Worm (Caenorhabditis elegans) whole organism, L4 larva: Measurements from ENCODE around the gene C44C10.12.

Source experiments
- F37D6.2 ChIP-seq: sonication (generic microtip); optimal IDR thresholded peaks from 2 replicates; lab custom pipeline; 2016; ENCODE audit warnings: mild to moderate bottlenecking, missing genetic modification characterization, missing compliant biosample characterization
- Y75B8A.6 ChIP-seq: fragments of 200-800 bp; sonication (Bioruptor generic); IDR thresholded peaks from 2 replicates; pipeline ENCODE4 v1.3.6; 2022; ENCODE audit warnings: missing genetic modification reagents, missing genetic modification characterization, missing compliant biosample characterization
- ZK337.2 ChIP-seq: fragments of 200-800 bp; sonication (Bioruptor generic); IDR thresholded peaks from 2 replicates; pipeline ENCODE4 v1.3.6; 2022; ENCODE audit warnings: missing genetic modification reagents, missing genetic modification characterization, missing compliant biosample characterization
- aha-1 ChIP-seq: fragments of 150-350 bp; peaks from one replicate; lab custom pipeline; 2014; ENCODE audit warnings: missing biosample characterization, missing genetic modification characterization
- aly-2 ChIP-seq: sonication (generic microtip); optimal IDR thresholded peaks from 2 replicates; lab custom pipeline; 2018; ENCODE audit warnings: missing biosample characterization, missing genetic modification characterization
- ama-1 ChIP-seq: fragments of 150-350 bp; optimal IDR thresholded peaks from 2 replicates; lab custom pipeline; 2014; ENCODE audit warnings: inconsistent platforms, mixed read lengths
- arid-1 ChIP-seq: fragments of 200-800 bp; sonication (Bioruptor generic); conservative IDR thresholded peaks from 2 replicates; pipeline ENCODE4 v1.3.6; 2022; ENCODE audit warnings: missing genetic modification reagents, missing genetic modification characterization, missing compliant biosample characterization
- attf-4 ChIP-seq: sonication (generic microtip); optimal IDR thresholded peaks from 3 replicates; lab custom pipeline; 2017; ENCODE audit warnings: missing biosample characterization, missing genetic modification characterization
- daf-16 ChIP-seq, 3 experiments: sonication (generic microtip); optimal IDR thresholded peaks; 2 replicates each; lab custom pipeline; 2016 to 2017; ENCODE audit warnings: missing genetic modification characterization in 3 of 3, missing genetic modification reagents in 3 of 3, mild to moderate bottlenecking in 2 of 3, missing compliant biosample characterization in 2 of 3, missing biosample characterization in 1 of 3, moderate library complexity in 1 of 3
- daf-8 ChIP-seq: fragments of 200-800 bp; sonication (Bioruptor generic); IDR thresholded peaks from 2 replicates; pipeline ENCODE4 v1.3.6; 2022; ENCODE audit warnings: missing genetic modification characterization, missing compliant biosample characterization
- dmd-6 ChIP-seq: fragments of 200-800 bp; sonication (Bioruptor generic); IDR thresholded peaks from 2 replicates; pipeline ENCODE4 v1.3.6; 2022; ENCODE audit warnings: missing genetic modification reagents, missing genetic modification characterization, missing compliant biosample characterization
- dmd-8 ChIP-seq: fragments of 200-800 bp; sonication (Bioruptor generic); IDR thresholded peaks from 2 replicates; pipeline ENCODE4 v1.3.6; 2022; ENCODE audit warnings: missing genetic modification characterization, missing compliant biosample characterization
- egl-27 ChIP-seq: sonication (generic microtip); optimal IDR thresholded peaks from 3 replicates; lab custom pipeline; 2017; ENCODE audit warnings: missing biosample characterization, missing genetic modification reagents, missing genetic modification characterization
- gei-8 ChIP-seq: fragments of 200-800 bp; sonication (Bioruptor generic); optimal IDR thresholded peaks from 2 replicates; lab custom pipeline; 2018; ENCODE audit warnings: mild to moderate bottlenecking, missing genetic modification characterization, missing compliant biosample characterization
- hlh-11 ChIP-seq: fragments of 200-800 bp; sonication (Bioruptor generic); optimal IDR thresholded peaks from 2 replicates; lab custom pipeline; 2018; ENCODE audit warnings: mild to moderate bottlenecking, missing genetic modification characterization, missing compliant biosample characterization
- hmg-1.1 ChIP-seq: fragments of 200-800 bp; sonication (Bioruptor generic); IDR thresholded peaks from 2 replicates; pipeline ENCODE4 v1.3.6; 2022; ENCODE audit warnings: missing genetic modification reagents, missing genetic modification characterization, missing compliant biosample characterization
- jun-1 ChIP-seq: fragments of 150-350 bp; optimal IDR thresholded peaks from 2 replicates; lab custom pipeline; 2014; ENCODE audit warnings: missing biosample characterization, missing genetic modification reagents, missing genetic modification characterization
- lin-1 ChIP-seq: fragments of 200-800 bp; sonication (Bioruptor generic); IDR thresholded peaks from 2 replicates; pipeline ENCODE4 v1.3.6; 2022; ENCODE audit warnings: missing genetic modification reagents, missing genetic modification characterization, missing compliant biosample characterization
- lin-15B ChIP-seq: fragments of 150-350 bp; sonication (generic microtip); optimal IDR thresholded peaks from 3 replicates; lab custom pipeline; 2014; ENCODE audit warnings: missing biosample characterization, missing genetic modification characterization
- madf-5 ChIP-seq, 2 experiments: fragments of 200-800 bp; sonication (Bioruptor generic); IDR thresholded peaks; 2 replicates each; pipeline ENCODE4 v1.3.6; 2022; ENCODE audit warnings: missing compliant biosample characterization in 2 of 2, missing genetic modification characterization in 2 of 2
- mdl-1 ChIP-seq, 2 experiments: fragments of 150-350 bp in 1 of 2; sonication (generic microtip) in 1 of 2; optimal IDR thresholded peaks; 2 replicates each; lab custom pipeline; 2014 to 2017; ENCODE audit warnings: missing biosample characterization in 2 of 2, missing genetic modification characterization in 2 of 2
- mes-2 ChIP-seq: sonication (generic microtip); optimal IDR thresholded peaks from 2 replicates; lab custom pipeline; 2016; ENCODE audit warnings: missing genotype, mild to moderate bottlenecking, missing genetic modification characterization, missing compliant biosample characterization; ENCODE audit not compliant: poor library complexity, severe bottlenecking
- mxl-3 ChIP-seq: fragments of 200-800 bp; sonication (Bioruptor generic); optimal IDR thresholded peaks from 2 replicates; lab custom pipeline; 2018; ENCODE audit warnings: mild to moderate bottlenecking, missing genetic modification characterization, missing compliant biosample characterization
- nhr-102 ChIP-seq: sonication (generic microtip); optimal IDR thresholded peaks from 2 replicates; lab custom pipeline; 2016; ENCODE audit warnings: mild to moderate bottlenecking, missing genetic modification characterization, moderate library complexity, missing compliant biosample characterization
- nhr-111 ChIP-seq: fragments of 200-800 bp; sonication (Bioruptor generic); optimal IDR thresholded peaks from 2 replicates; lab custom pipeline; 2018; ENCODE audit warnings: mild to moderate bottlenecking, missing genetic modification characterization, missing compliant biosample characterization
- nhr-25 ChIP-seq: sonication (generic microtip); optimal IDR thresholded peaks from 2 replicates; lab custom pipeline; 2017; ENCODE audit warnings: missing genetic modification characterization, mild to moderate bottlenecking, missing compliant biosample characterization, antibody characterized with exemption, moderate library complexity, borderline replicate concordance; ENCODE audit not compliant: insufficient read depth
- nhr-41 ChIP-seq: fragments of 200-800 bp; sonication (Bioruptor generic); IDR thresholded peaks from 2 replicates; pipeline ENCODE4 v1.3.6; 2022; ENCODE audit warnings: missing genetic modification reagents, missing genetic modification characterization, missing compliant biosample characterization
- nhr-48 ChIP-seq: sonication (generic microtip); optimal IDR thresholded peaks from 2 replicates; lab custom pipeline; 2016; ENCODE audit warnings: mild to moderate bottlenecking, missing genetic modification characterization, missing compliant biosample characterization
- nhr-76 ChIP-seq: fragments of 150-350 bp; optimal IDR thresholded peaks from 2 replicates; lab custom pipeline; 2014; ENCODE audit warnings: missing biosample characterization, missing genetic modification characterization
- nhr-77 ChIP-seq: fragments of 150-350 bp; optimal IDR thresholded peaks from 2 replicates; lab custom pipeline; 2014; ENCODE audit warnings: missing biosample characterization, missing genetic modification characterization
- php-3 ChIP-seq: fragments of 200-800 bp; sonication (Bioruptor generic); IDR thresholded peaks from 2 replicates; pipeline ENCODE4 v1.3.6; 2022; ENCODE audit warnings: missing genetic modification reagents, missing genetic modification characterization, missing compliant biosample characterization
- pqm-1 ChIP-seq: sonication (generic microtip); optimal IDR thresholded peaks from 2 replicates; lab custom pipeline; 2017; ENCODE audit warnings: missing biosample characterization, missing genetic modification characterization
- snpc-1.2 ChIP-seq: fragments of 200-800 bp; sonication (Bioruptor generic); IDR thresholded peaks from 2 replicates; pipeline ENCODE4 v1.3.6; 2022; ENCODE audit warnings: missing genetic modification reagents, missing genetic modification characterization, missing compliant biosample characterization
- spr-3 ChIP-seq: fragments of 200-800 bp; sonication (Bioruptor generic); optimal IDR thresholded peaks from 2 replicates; lab custom pipeline; 2018; ENCODE audit warnings: mild to moderate bottlenecking, missing genetic modification characterization, missing compliant biosample characterization
- tra-1 ChIP-seq: fragments of 200-800 bp; sonication (Bioruptor generic); IDR thresholded peaks from 2 replicates; pipeline ENCODE4 v1.3.6; 2022; ENCODE audit warnings: missing genetic modification reagents, missing genetic modification characterization, missing compliant biosample characterization
- unc-62 ChIP-seq, 3 experiments: fragments of 150-350 bp in 1 of 3; sonication (generic microtip); optimal IDR thresholded peaks in 2 of 3; peaks in 1 of 3; 1 replicate in 1 of 3; 2 replicates in 2 of 3; lab custom pipeline; 2014 to 2017; ENCODE audit warnings: missing biosample characterization in 3 of 3, missing genetic modification characterization in 3 of 3, missing genetic modification reagents in 3 of 3, missing genotype in 1 of 3
- zag-1 ChIP-seq: fragments of 150-350 bp; optimal IDR thresholded peaks from 2 replicates; lab custom pipeline; 2014; ENCODE audit warnings: missing biosample characterization, missing genetic modification characterization
- zfp-2 ChIP-seq: sonication (generic microtip); optimal IDR thresholded peaks from 2 replicates; lab custom pipeline; 2016; ENCODE audit warnings: mild to moderate bottlenecking, missing genetic modification characterization, missing compliant biosample characterization
- zip-11 ChIP-seq: fragments of 200-800 bp; sonication (Bioruptor generic); IDR thresholded peaks from 2 replicates; pipeline ENCODE4 v1.3.6; 2022; ENCODE audit warnings: missing genetic modification characterization, missing compliant biosample characterization
- ztf-11 ChIP-seq: fragments of 150-350 bp; optimal IDR thresholded peaks from 2 replicates; lab custom pipeline; 2014; ENCODE audit warnings: missing biosample characterization, missing genetic modification characterization

C44C10.12 gene

DNA sequence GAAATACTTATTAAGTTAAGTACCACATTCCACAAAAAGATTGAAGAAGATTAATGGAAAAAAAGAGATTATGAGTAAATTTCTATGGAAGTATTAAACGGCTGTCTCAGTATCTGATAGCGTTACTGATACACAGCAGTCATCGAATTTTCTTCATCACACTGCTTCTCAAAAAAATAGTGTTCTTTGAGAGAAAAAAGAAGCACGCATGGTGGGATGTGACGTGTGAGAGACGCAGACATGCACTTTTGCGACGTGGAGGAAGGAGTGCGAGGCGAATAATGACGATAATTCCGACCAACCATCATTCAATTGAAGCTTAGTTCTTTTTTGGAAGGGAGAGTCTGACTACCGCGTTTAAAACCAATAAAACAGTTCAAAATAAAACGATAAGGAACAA lies 13.4 kb downstream of the C44C10.12 start, which contains the start of gene C44C10.11 (continued):
- TF ChIP-seq arid-1 (GFP tag; lab: Robert Waterston, UW): no peak
- peak; percentile 60; the same call in 1 of the 2 replicates for TF ChIP-seq tra-1 (GFP tag; lab: Robert Waterston, UW)
- TF ChIP-seq nhr-102 (tag; lab: Kevin White, UChicago): no peak
- peak in 1 of 2 experiments; percentile 60 for TF ChIP-seq unc-62 (GFP tag; optimal IDR thresholded peaks at IDR 0.05 in 1 of 2; lab: Kevin White, UChicago)
- TF ChIP-seq unc-62 (tag; optimal IDR thresholded peaks at IDR 0.05; lab: Kevin White, UChicago): no peak
- peak; percentile 96 for TF ChIP-seq dmd-6 (GFP tag; lab: Robert Waterston, UW)
- TF ChIP-seq nhr-25 (tag; lab: Kevin White, UChicago): no peak
- TF ChIP-seq mdl-1 (tag; optimal IDR thresholded peaks at IDR 0.05; lab: Kevin White, UChicago): peak in 1 of 2 experiments; percentile 87
- 0 out of 2 replicates have a peak, but pooled peaks have one; percentile 46 for TF ChIP-seq nhr-41 (GFP tag; lab: Robert Waterston, UW)
- TF ChIP-seq F37D6.2 (tag; lab: Kevin White, UChicago): no peak
- no peak for TF ChIP-seq ama-1 (lab: Kevin White, UChicago)
- no peak for TF ChIP-seq spr-3 (GFP tag; lab: Kevin White, UChicago)
- no peak for TF ChIP-seq daf-16 (GFP tag; optimal IDR thresholded peaks at IDR 0.05; lab: Kevin White, UChicago)
- TF ChIP-seq daf-16 (tag; optimal IDR thresholded peaks at IDR 0.05; lab: Kevin White, UChicago): peak; percentile 46
- TF ChIP-seq daf-8 (GFP tag; lab: Robert Waterston, UW): no peak
- no peak for TF ChIP-seq mes-2
- TF ChIP-seq lin-15B: no peak
- no peak for TF ChIP-seq snpc-1.2 (GFP tag; lab: Robert Waterston, UW)
- TF ChIP-seq hmg-1.1 (GFP tag; lab: Robert Waterston, UW): 0 out of 2 replicates have a peak, but pooled peaks have one; percentile 22
- TF ChIP-seq nhr-111 (GFP tag; lab: Kevin White, UChicago): no peak
- no peak for TF ChIP-seq attf-4
- peak; percentile 73 for TF ChIP-seq nhr-48 (tag; lab: Kevin White, UChicago)
- TF ChIP-seq ZK337.2 (GFP tag; lab: Robert Waterston, UW): no peak
- TF ChIP-seq jun-1 (tag; lab: Kevin White, UChicago): peak; percentile 18
- no peak for TF ChIP-seq zfp-2 (tag; lab: Kevin White, UChicago)
- TF ChIP-seq pqm-1 (tag; lab: Kevin White, UChicago): peak; percentile 69
- TF ChIP-seq zag-1: no peak
- TF ChIP-seq lin-1 (GFP tag; lab: Robert Waterston, UW): no peak
- no peak for TF ChIP-seq zip-11 (GFP tag; lab: Robert Waterston, UW)
- no peak for TF ChIP-seq aly-2 (tag; lab: Kevin White, UChicago)
- TF ChIP-seq mxl-3 (GFP tag; lab: Kevin White, UChicago): peak; percentile 95
- peak; percentile 29 for TF ChIP-seq nhr-77
- TF ChIP-seq php-3 (GFP tag; lab: Robert Waterston, UW): no peak
- no peak for TF ChIP-seq egl-27 (tag; lab: Kevin White, UChicago)
- no peak for TF ChIP-seq dmd-8 (GFP tag; lab: Robert Waterston, UW)
- no peak for TF ChIP-seq ztf-11 (tag; lab: Kevin White, UChicago)
- peak; percentile 81 for TF ChIP-seq hlh-11 (tag; lab: Kevin White, UChicago)
- TF ChIP-seq nhr-76 (tag; lab: Kevin White, UChicago): no peak
- no peak for TF ChIP-seq gei-8
- TF ChIP-seq aha-1 (tag; lab: Kevin White, UChicago): peak; percentile 89
- no peak for TF ChIP-seq madf-5 (GFP tag; IDR thresholded peaks at IDR 0.05; lab: Robert Waterston, UW)
- no peak for TF ChIP-seq Y75B8A.6 (GFP tag; lab: Robert Waterston, UW)
